Worm (Caenorhabditis elegans) whole organism, late embryonic: ENCODE data around the gene mpc-1.

Experiments used
- C38D4.7 ChIP-seq: fragments of 200-800 bp; sonication (Bioruptor generic); optimal IDR thresholded peaks from 2 replicates; lab custom pipeline; 2018; ENCODE audit warnings: mild to moderate bottlenecking, missing genetic modification characterization, moderate library complexity, missing compliant biosample characterization
- K09A11.1 ChIP-seq: sonication (generic microtip); optimal IDR thresholded peaks from 2 replicates; lab custom pipeline; 2017; ENCODE audit warnings: antibody characterized with exemption, mild to moderate bottlenecking, missing genetic modification characterization, missing compliant biosample characterization; ENCODE audit not compliant: insufficient read depth
- T23F11.4 ChIP-seq: fragments of 200-800 bp; sonication (Bioruptor generic); optimal IDR thresholded peaks from 2 replicates; lab custom pipeline; 2018; ENCODE audit warnings: mild to moderate bottlenecking, missing genetic modification characterization, missing compliant biosample characterization
- Y22D7AL.16 ChIP-seq: sonication (generic microtip); optimal IDR thresholded peaks from 2 replicates; lab custom pipeline; 2016; ENCODE audit warnings: missing genetic modification characterization, missing compliant biosample characterization
- ceh-14 ChIP-seq: sonication (generic microtip); optimal IDR thresholded peaks from 2 replicates; lab custom pipeline; 2016; ENCODE audit warnings: missing genotype, missing genetic modification characterization, missing compliant biosample characterization
- ceh-18 ChIP-seq: sonication (generic microtip); optimal IDR thresholded peaks from 2 replicates; lab custom pipeline; 2016; ENCODE audit warnings: missing genetic modification characterization, missing compliant biosample characterization
- ceh-19 ChIP-seq: fragments of 200-800 bp; sonication (Bioruptor generic); optimal IDR thresholded peaks from 2 replicates; lab custom pipeline; 2018; ENCODE audit warnings: mild to moderate bottlenecking, missing genetic modification characterization, missing compliant biosample characterization
- ceh-2 ChIP-seq: sonication (generic microtip); optimal IDR thresholded peaks from 2 replicates; lab custom pipeline; 2016; ENCODE audit warnings: missing genotype, missing genetic modification characterization, missing compliant biosample characterization
- ceh-22 ChIP-seq: sonication (generic microtip); optimal IDR thresholded peaks from 2 replicates; lab custom pipeline; 2017; ENCODE audit warnings: missing biosample characterization, missing genetic modification characterization
- ceh-24 ChIP-seq: sonication (generic microtip); optimal IDR thresholded peaks from 2 replicates; lab custom pipeline; 2016; ENCODE audit warnings: mild to moderate bottlenecking, missing genetic modification characterization, missing compliant biosample characterization
- ceh-30 ChIP-seq: fragments of 150-350 bp; optimal IDR thresholded peaks from 2 replicates; lab custom pipeline; 2014; ENCODE audit warnings: missing biosample characterization, missing genetic modification characterization
- ceh-34 ChIP-seq: sonication (generic microtip); optimal IDR thresholded peaks from 2 replicates; lab custom pipeline; 2016; ENCODE audit warnings: mild to moderate bottlenecking, missing genetic modification characterization, missing compliant biosample characterization
- ceh-45 ChIP-seq: fragments of 200-800 bp; sonication (Bioruptor generic); IDR thresholded peaks from 2 replicates; pipeline ENCODE4 v1.3.6; 2022; ENCODE audit warnings: missing genetic modification reagents, missing genetic modification characterization, missing compliant biosample characterization
- ceh-6 ChIP-seq: fragments of 200-800 bp; sonication (Bioruptor generic); optimal IDR thresholded peaks from 2 replicates; lab custom pipeline; 2018; ENCODE audit warnings: mild to moderate bottlenecking, missing genetic modification characterization, missing compliant biosample characterization
- che-1 ChIP-seq: sonication (generic microtip); optimal IDR thresholded peaks from 2 replicates; lab custom pipeline; 2016; ENCODE audit warnings: mild to moderate bottlenecking, missing genetic modification characterization, missing compliant biosample characterization
- elt-2 ChIP-seq: sonication (generic microtip); optimal IDR thresholded peaks from 2 replicates; lab custom pipeline; 2016; ENCODE audit warnings: missing genetic modification reagents, missing genetic modification characterization, missing compliant biosample characterization
- elt-4 ChIP-seq: sonication (generic microtip); optimal IDR thresholded peaks from 2 replicates; lab custom pipeline; 2016; ENCODE audit warnings: missing genetic modification characterization, missing compliant biosample characterization
- ets-4 ChIP-seq: sonication (generic microtip); optimal IDR thresholded peaks from 2 replicates; lab custom pipeline; 2016; ENCODE audit warnings: missing genetic modification characterization, missing compliant biosample characterization
- eyg-1 ChIP-seq: sonication (generic microtip); optimal IDR thresholded peaks from 2 replicates; lab custom pipeline; 2016; ENCODE audit warnings: missing genotype, missing genetic modification characterization, missing compliant biosample characterization
- fax-1 ChIP-seq: sonication (generic microtip); optimal IDR thresholded peaks from 2 replicates; lab custom pipeline; 2016; ENCODE audit warnings: missing genotype, missing genetic modification characterization, missing compliant biosample characterization
- fkh-6 ChIP-seq: sonication (generic microtip); optimal IDR thresholded peaks from 2 replicates; lab custom pipeline; 2016; ENCODE audit warnings: missing genetic modification characterization, missing compliant biosample characterization
- hlh-15 ChIP-seq: sonication (generic microtip); optimal IDR thresholded peaks from 2 replicates; lab custom pipeline; 2016; ENCODE audit warnings: missing genetic modification characterization, missing compliant biosample characterization
- hlh-30 ChIP-seq: sonication (generic microtip); optimal IDR thresholded peaks from 2 replicates; lab custom pipeline; 2017; ENCODE audit warnings: antibody characterized with exemption, missing genetic modification characterization, missing compliant biosample characterization; ENCODE audit not compliant: insufficient read depth
- hlh-6 ChIP-seq: sonication (generic microtip); optimal IDR thresholded peaks from 2 replicates; lab custom pipeline; 2016; ENCODE audit warnings: missing genotype, missing genetic modification characterization, missing compliant biosample characterization
- lim-6 ChIP-seq: sonication (generic microtip); optimal IDR thresholded peaks from 2 replicates; lab custom pipeline; 2016; ENCODE audit warnings: missing genetic modification characterization, missing compliant biosample characterization
- lin-11 ChIP-seq: fragments of 200-800 bp; sonication (Bioruptor generic); optimal IDR thresholded peaks from 2 replicates; lab custom pipeline; 2018; ENCODE audit warnings: mild to moderate bottlenecking, missing genetic modification characterization, missing compliant biosample characterization
- mec-3 ChIP-seq: sonication (generic microtip); optimal IDR thresholded peaks from 2 replicates; lab custom pipeline; 2016; ENCODE audit warnings: borderline replicate concordance, missing genetic modification characterization, missing compliant biosample characterization
- nfya-1 ChIP-seq: sonication (generic microtip); optimal IDR thresholded peaks from 2 replicates; lab custom pipeline; 2017; ENCODE audit warnings: missing genetic modification characterization, mild to moderate bottlenecking, missing compliant biosample characterization, antibody characterized with exemption, moderate library complexity
- nhr-232 ChIP-seq: sonication (generic microtip); optimal IDR thresholded peaks from 2 replicates; lab custom pipeline; 2016; ENCODE audit warnings: missing genetic modification characterization, missing compliant biosample characterization
- pat-9 ChIP-seq: fragments of 200-800 bp; sonication (Bioruptor generic); optimal IDR thresholded peaks from 2 replicates; lab custom pipeline; 2018; ENCODE audit warnings: mild to moderate bottlenecking, missing genetic modification characterization, moderate library complexity, missing compliant biosample characterization
- pax-1 ChIP-seq: fragments of 150-350 bp; optimal IDR thresholded peaks from 2 replicates; lab custom pipeline; 2014; ENCODE audit warnings: missing biosample characterization, missing genetic modification characterization
- pha-2 ChIP-seq: sonication (generic microtip); optimal IDR thresholded peaks from 2 replicates; lab custom pipeline; 2017; ENCODE audit warnings: mild to moderate bottlenecking, missing genetic modification characterization, missing compliant biosample characterization
- pqm-1 ChIP-seq: sonication (generic microtip); optimal IDR thresholded peaks from 2 replicates; lab custom pipeline; 2016; ENCODE audit warnings: missing genetic modification characterization, missing compliant biosample characterization
- pros-1 ChIP-seq: fragments of 150-350 bp; optimal IDR thresholded peaks from 2 replicates; lab custom pipeline; 2014; ENCODE audit warnings: missing biosample characterization, missing genetic modification reagents, missing genetic modification characterization
- sdc-2 ChIP-seq: sonication (generic microtip); optimal IDR thresholded peaks from 2 replicates; lab custom pipeline; 2016; ENCODE audit warnings: missing genotype, missing genetic modification characterization, missing compliant biosample characterization
- sox-2 ChIP-seq: fragments of 200-800 bp; sonication (Bioruptor generic); IDR thresholded peaks from 2 replicates; pipeline ENCODE4 v1.3.6; 2022; ENCODE audit warnings: missing genetic modification reagents, missing genetic modification characterization, missing compliant biosample characterization
- sox-4 ChIP-seq: sonication (generic microtip); optimal IDR thresholded peaks from 2 replicates; lab custom pipeline; 2017; ENCODE audit warnings: mild to moderate bottlenecking, missing genetic modification characterization, inconsistent platforms, missing compliant biosample characterization
- syd-9 ChIP-seq: sonication (generic microtip); optimal IDR thresholded peaks from 2 replicates; lab custom pipeline; 2016; ENCODE audit warnings: mild to moderate bottlenecking, missing genetic modification characterization, moderate library complexity, missing compliant biosample characterization
- tbx-2 ChIP-seq: sonication (generic microtip); optimal IDR thresholded peaks from 2 replicates; lab custom pipeline; 2016; ENCODE audit warnings: missing genetic modification characterization, missing compliant biosample characterization
- tbx-7 ChIP-seq: sonication (generic microtip); optimal IDR thresholded peaks from 2 replicates; lab custom pipeline; 2016; ENCODE audit warnings: missing genotype, missing genetic modification characterization, missing compliant biosample characterization
- unc-3 ChIP-seq, 2 experiments: fragments of 200-800 bp in 1 of 2; sonication (Bioruptor generic) in 1 of 2; sonication (generic microtip) in 1 of 2; conservative IDR thresholded peaks in 1 of 2; optimal IDR thresholded peaks in 1 of 2; 2 replicates each; pipeline versions ENCODE4 v1.3.6 to Lab custom; 2016 to 2022; ENCODE audit warnings: missing compliant biosample characterization in 2 of 2, missing genetic modification characterization in 2 of 2, missing genetic modification reagents in 1 of 2
- unc-42 ChIP-seq: sonication (generic microtip); optimal IDR thresholded peaks from 2 replicates; lab custom pipeline; 2016; ENCODE audit warnings: missing genotype, missing genetic modification characterization, missing compliant biosample characterization
- zip-5 ChIP-seq: sonication (generic microtip); optimal IDR thresholded peaks from 2 replicates; lab custom pipeline; 2016; ENCODE audit warnings: missing genetic modification characterization, missing compliant biosample characterization

The mpc-1 gene

DNA sequence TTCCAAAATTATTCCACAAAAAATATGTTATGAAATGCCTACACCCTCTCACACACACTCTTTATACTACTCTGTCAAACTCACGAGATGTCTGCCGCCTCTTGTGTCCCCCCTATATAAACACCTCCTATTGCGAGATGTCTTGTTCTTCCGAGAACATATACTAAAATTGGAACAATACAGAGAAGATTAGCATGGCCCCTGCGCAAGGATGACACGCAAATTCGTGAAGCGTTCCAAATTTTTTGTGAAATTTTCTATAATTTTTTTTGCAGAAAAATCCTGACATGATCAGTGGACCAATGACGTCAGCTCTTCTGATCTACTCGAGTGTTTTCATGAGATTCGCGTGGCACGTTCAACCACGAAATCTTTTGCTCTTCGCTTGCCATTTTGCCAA, 784 bp downstream of the mpc-1 start:
- TF ChIP-seq pha-2 (tag; lab: Kevin White, UChicago), result peak; percentile 42
- TF ChIP-seq hlh-15, result peak; percentile 7
- TF ChIP-seq ceh-6 (GFP tag; lab: Kevin White, UChicago), result peak; percentile 38
- TF ChIP-seq T23F11.4 (GFP tag; lab: Kevin White, UChicago), result peak; percentile 29
- TF ChIP-seq ceh-14 (tag; lab: Kevin White, UChicago), result peak; percentile 41
- peak; percentile 19 for TF ChIP-seq fkh-6
- peak; percentile 44 for TF ChIP-seq tbx-2 (tag; lab: Kevin White, UChicago)
- peak; percentile 13 for TF ChIP-seq pat-9 (tag; lab: Kevin White, UChicago)
- TF ChIP-seq lin-11 (tag; lab: Kevin White, UChicago), result peak; percentile 12
- peak; percentile 20 for TF ChIP-seq Y22D7AL.16 (tag; lab: Kevin White, UChicago)
- TF ChIP-seq sox-2, result peak; percentile 63
- TF ChIP-seq che-1, result peak; percentile 11
- TF ChIP-seq K09A11.1 (tag; lab: Kevin White, UChicago), result peak; percentile 22
- peak; percentile 11 for TF ChIP-seq ceh-18
- peak; percentile 57 for TF ChIP-seq elt-2 (tag; lab: Kevin White, UChicago)
- TF ChIP-seq ceh-2 (tag; lab: Kevin White, UChicago), result peak; percentile 5
- peak; percentile 20 for TF ChIP-seq fax-1 (tag; lab: Kevin White, UChicago)
- peak; percentile 66; the same call in 1 of the 2 replicates for TF ChIP-seq ceh-45 (GFP tag; lab: Robert Waterston, UW)
- peak; percentile 5 for TF ChIP-seq unc-42 (tag; lab: Kevin White, UChicago)
- peak; percentile 8 for TF ChIP-seq zip-5
- TF ChIP-seq nhr-232 (tag; lab: Kevin White, UChicago), result peak; percentile 9
- peak; percentile 19 for TF ChIP-seq ceh-34
- peak; percentile 23 for TF ChIP-seq hlh-6 (tag; lab: Kevin White, UChicago)
- peak; percentile 41 for TF ChIP-seq C38D4.7 (GFP tag; lab: Kevin White, UChicago)
- TF ChIP-seq syd-9 (tag; lab: Kevin White, UChicago), result peak; percentile 30
- peak; percentile 12 for TF ChIP-seq nfya-1 (tag; lab: Kevin White, UChicago)

DNA sequence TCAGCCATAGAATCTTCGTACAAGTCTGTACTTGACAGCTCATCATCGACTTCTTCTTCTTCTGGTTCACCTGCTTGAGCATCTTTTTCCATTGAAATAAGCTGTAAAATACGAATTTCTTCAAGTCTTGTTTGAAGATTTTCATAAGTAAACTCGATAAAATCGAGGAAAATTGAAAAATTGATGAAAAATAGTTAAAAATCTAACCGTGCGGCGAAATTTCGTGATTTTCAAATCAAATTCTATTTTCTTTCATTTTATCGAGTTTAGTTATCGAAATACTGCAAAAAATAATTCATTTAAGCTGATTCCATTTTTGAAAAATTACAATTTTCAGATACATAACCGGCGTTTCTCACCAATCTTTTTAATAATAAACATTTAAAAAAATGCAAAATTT, 1.9 kb downstream of the mpc-1 start, which contains the start of gene R07E5.11:
R07E5.11 (minus strand) TSS at position 101 of the 400 bp plus-strand sequence.
- TF ChIP-seq fax-1 (tag; lab: Kevin White, UChicago) (no peak), unc-3 (GFP tag; conservative IDR thresholded peaks at IDR 0.05; lab: Robert Waterston, UW) (no peak), unc-3 (tag; optimal IDR thresholded peaks at IDR 0.05; lab: Kevin White, UChicago) (no peak), pha-2 (tag; lab: Kevin White, UChicago) (no peak), mec-3 (tag; lab: Kevin White, UChicago) (no peak), sdc-2 (no peak), tbx-2 (tag; lab: Kevin White, UChicago) (no peak), ceh-18 (no peak), syd-9 (tag; lab: Kevin White, UChicago) (no peak), che-1 (no peak), hlh-30 (tag; lab: Kevin White, UChicago) (no peak), nfya-1 (tag; lab: Kevin White, UChicago) (no peak), unc-42 (tag; lab: Kevin White, UChicago) (no peak), eyg-1 (no peak), elt-4 (tag; lab: Kevin White, UChicago) (no peak), ceh-22 (tag; lab: Kevin White, UChicago) (no peak), tbx-7 (no peak)

DNA sequence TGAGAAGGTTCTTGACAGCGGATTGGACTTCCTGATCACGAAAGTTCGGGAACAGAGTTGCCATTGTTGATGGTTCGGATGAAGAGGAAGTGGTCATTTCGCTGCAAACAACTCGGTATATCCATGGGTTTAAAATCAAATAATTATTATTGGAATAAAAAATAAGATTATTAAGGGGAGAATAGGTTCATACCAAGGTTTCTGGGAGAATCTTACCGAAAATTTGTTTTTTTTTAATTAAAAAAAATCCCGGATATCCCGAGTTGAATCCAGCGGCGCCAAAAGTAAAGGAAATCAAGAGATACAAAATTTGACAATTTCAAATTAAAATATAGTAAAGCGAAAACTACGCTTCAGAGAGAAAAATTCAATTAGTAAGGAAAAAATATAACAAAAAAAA, 4.7 kb downstream of the mpc-1 start, which contains the start of the genes R07E5.19 and pdcd-2:
R07E5.19 (minus strand) TSS at position 101 of the 400 bp plus-strand sequence.
pdcd-2 (minus strand) TSS at position 102 of the 400 bp plus-strand sequence.
- TF ChIP-seq ceh-22 (tag; lab: Kevin White, UChicago) (no peak), hlh-6 (tag; lab: Kevin White, UChicago) (no peak), ceh-30 (tag; lab: Kevin White, UChicago) (no peak), ceh-34 (no peak), ceh-19 (GFP tag; lab: Kevin White, UChicago) (no peak), syd-9 (tag; lab: Kevin White, UChicago) (no peak), sox-2 (no peak), tbx-7 (no peak), pros-1 (tag; lab: Kevin White, UChicago) (no peak), sox-4 (tag; lab: Kevin White, UChicago) (no peak), ets-4 (tag; lab: Kevin White, UChicago) (no peak), lim-6 (tag; lab: Kevin White, UChicago) (no peak), unc-3 (GFP tag; conservative IDR thresholded peaks at IDR 0.05; lab: Robert Waterston, UW) (no peak), unc-3 (tag; optimal IDR thresholded peaks at IDR 0.05; lab: Kevin White, UChicago) (no peak), pax-1 (tag; lab: Kevin White, UChicago) (no peak), pqm-1 (tag; lab: Kevin White, UChicago) (no peak), ceh-24 (no peak), pha-2 (tag; lab: Kevin White, UChicago) (no peak)
